Worm (Caenorhabditis elegans) whole organism, L1 larva: Measurements from ENCODE around the gene hsp-12.6.

Experiments used
- C34B4.2 ChIP-seq: sonication (generic microtip); optimal IDR thresholded peaks from 2 replicates; lab custom pipeline; 2017; ENCODE audit warnings: mild to moderate bottlenecking, missing genetic modification characterization, missing compliant biosample characterization
- F16B12.6 ChIP-seq: fragments of 150-350 bp; optimal IDR thresholded peaks from 2 replicates; lab custom pipeline; 2014; ENCODE audit warnings: missing biosample characterization, missing genetic modification characterization
- alr-1 ChIP-seq: fragments of 200-800 bp; sonication (Bioruptor generic); optimal IDR thresholded peaks from 2 replicates; lab custom pipeline; 2018; ENCODE audit warnings: borderline replicate concordance, mild to moderate bottlenecking, missing genetic modification characterization, missing compliant biosample characterization
- blmp-1 ChIP-seq: fragments of 150-350 bp; optimal IDR thresholded peaks from 2 replicates; lab custom pipeline; 2014; ENCODE audit warnings: missing biosample characterization, missing genetic modification characterization
- ceh-82 ChIP-seq, 3 experiments: fragments of 150-350 bp in 1 of 3; sonication (generic microtip) in 2 of 3; optimal IDR thresholded peaks; 2 replicates each; lab custom pipeline; 2014 to 2017; ENCODE audit warnings: missing biosample characterization in 3 of 3, missing genetic modification characterization in 3 of 3
- ceh-88 ChIP-seq: fragments of 200-800 bp; sonication (Bioruptor generic); IDR thresholded peaks from 2 replicates; pipeline ENCODE4 v1.3.6; 2022; ENCODE audit warnings: missing genetic modification characterization, missing compliant biosample characterization
- ces-1 ChIP-seq: fragments of 150-350 bp; optimal IDR thresholded peaks from 2 replicates; lab custom pipeline; 2014; ENCODE audit warnings: missing biosample characterization, missing genetic modification reagents, missing genetic modification characterization
- dpl-1 ChIP-seq, 3 experiments: fragments of 150-350 bp in 2 of 3; sonication (generic microtip) in 1 of 3; optimal IDR thresholded peaks; 2 replicates each; lab custom pipeline; 2014 to 2017; ENCODE audit warnings: missing biosample characterization in 3 of 3, missing genetic modification characterization in 3 of 3, missing genetic modification reagents in 3 of 3
- dsc-1 ChIP-seq: sonication (generic microtip); optimal IDR thresholded peaks from 2 replicates; lab custom pipeline; 2016; ENCODE audit warnings: mild to moderate bottlenecking, missing genetic modification characterization, missing compliant biosample characterization
- efl-1 ChIP-seq, 4 experiments: fragments of 150-350 bp; optimal IDR thresholded peaks in 3 of 4; peaks in 1 of 4; 1 replicate in 1 of 4; 2 replicates in 3 of 4; lab custom pipeline; 2014; ENCODE audit warnings: missing biosample characterization in 2 of 4, missing genetic modification characterization in 2 of 4, missing genetic modification reagents in 2 of 4
- egl-13 ChIP-seq: sonication (generic microtip); optimal IDR thresholded peaks from 2 replicates; lab custom pipeline; 2016; ENCODE audit warnings: missing genotype, missing genetic modification reagents, missing genetic modification characterization, missing compliant biosample characterization
- egl-27 ChIP-seq, 2 experiments: fragments of 150-350 bp in 1 of 2; sonication (generic microtip); optimal IDR thresholded peaks; 3 replicates each; lab custom pipeline; 2017 to 2018; ENCODE audit warnings: missing biosample characterization in 2 of 2, missing genetic modification characterization in 2 of 2, missing genetic modification reagents in 2 of 2
- elt-2 ChIP-seq: sonication (generic microtip); optimal IDR thresholded peaks from 2 replicates; lab custom pipeline; 2016; ENCODE audit warnings: missing genetic modification characterization, mild to moderate bottlenecking, inconsistent platforms, missing compliant biosample characterization, missing genetic modification reagents
- ets-5 ChIP-seq: fragments of 200-800 bp; sonication (Bioruptor generic); IDR thresholded peaks from 2 replicates; pipeline ENCODE4 v1.3.6; 2022; ENCODE audit warnings: missing genetic modification characterization, missing compliant biosample characterization
- fkh-10 ChIP-seq: sonication (generic microtip); optimal IDR thresholded peaks from 2 replicates; lab custom pipeline; 2017; ENCODE audit warnings: missing biosample characterization, missing genetic modification reagents, missing genetic modification characterization
- fkh-4 ChIP-seq: sonication (generic microtip); optimal IDR thresholded peaks from 2 replicates; lab custom pipeline; 2016; ENCODE audit warnings: missing compliant biosample characterization, missing genetic modification characterization, borderline replicate concordance
- fkh-8 ChIP-seq: sonication (generic microtip); optimal IDR thresholded peaks from 2 replicates; lab custom pipeline; 2016; ENCODE audit warnings: mild to moderate bottlenecking, missing genetic modification characterization, missing compliant biosample characterization
- grh-1 ChIP-seq: fragments of 200-800 bp; sonication (Bioruptor generic); IDR thresholded peaks from 2 replicates; pipeline ENCODE4 v1.3.6; 2022; ENCODE audit warnings: missing genetic modification reagents, missing genetic modification characterization, missing compliant biosample characterization
- hlh-17 ChIP-seq: fragments of 200-800 bp; sonication (Bioruptor generic); optimal IDR thresholded peaks from 2 replicates; lab custom pipeline; 2018; ENCODE audit warnings: missing genetic modification characterization, mild to moderate bottlenecking, missing compliant biosample characterization, moderate library complexity, borderline replicate concordance
- irx-1 ChIP-seq: sonication (generic microtip); optimal IDR thresholded peaks from 2 replicates; lab custom pipeline; 2016; ENCODE audit warnings: missing genetic modification characterization, missing compliant biosample characterization
- lin-39 ChIP-seq: fragments of 150-350 bp; optimal IDR thresholded peaks from 2 replicates; lab custom pipeline; 2014; ENCODE audit warnings: missing biosample characterization, missing genetic modification reagents, missing genetic modification characterization
- lir-3 ChIP-seq: sonication (generic microtip); optimal IDR thresholded peaks from 2 replicates; lab custom pipeline; 2016; ENCODE audit warnings: mild to moderate bottlenecking, missing genetic modification characterization, moderate library complexity, missing compliant biosample characterization; ENCODE audit not compliant: poor library complexity
- lsy-2 ChIP-seq, 2 experiments: fragments of 150-350 bp; optimal IDR thresholded peaks; 2 replicates each; lab custom pipeline; 2014; ENCODE audit warnings: missing biosample characterization in 2 of 2, missing genetic modification characterization in 2 of 2
- mab-9 ChIP-seq: fragments of 200-800 bp; sonication (Bioruptor generic); IDR thresholded peaks from 2 replicates; pipeline ENCODE4 v1.3.6; 2022; ENCODE audit warnings: missing genetic modification reagents, missing genetic modification characterization, missing compliant biosample characterization
- mef-2 ChIP-seq: fragments of 150-350 bp; optimal IDR thresholded peaks from 2 replicates; lab custom pipeline; 2014; ENCODE audit warnings: missing biosample characterization, missing genetic modification characterization
- mep-1 ChIP-seq: fragments of 150-350 bp; optimal IDR thresholded peaks from 2 replicates; lab custom pipeline; 2014; ENCODE audit warnings: missing biosample characterization, missing genetic modification characterization
- nhr-12 ChIP-seq: sonication (generic microtip); optimal IDR thresholded peaks from 2 replicates; lab custom pipeline; 2017; ENCODE audit warnings: missing biosample characterization, missing genetic modification characterization
- nhr-20 ChIP-seq: sonication (generic microtip); optimal IDR thresholded peaks from 2 replicates; lab custom pipeline; 2016; ENCODE audit warnings: mild to moderate bottlenecking, missing genetic modification characterization, missing compliant biosample characterization
- nhr-47 ChIP-seq: sonication (generic microtip); optimal IDR thresholded peaks from 2 replicates; lab custom pipeline; 2016; ENCODE audit warnings: mild to moderate bottlenecking, missing genetic modification characterization, moderate library complexity, missing compliant biosample characterization
- nhr-71 ChIP-seq: sonication (generic microtip); optimal IDR thresholded peaks from 2 replicates; lab custom pipeline; 2016; ENCODE audit warnings: mild to moderate bottlenecking, missing genetic modification characterization, moderate library complexity, missing compliant biosample characterization
- nhr-77 ChIP-seq: fragments of 150-350 bp; optimal IDR thresholded peaks from 2 replicates; lab custom pipeline; 2014; ENCODE audit warnings: missing biosample characterization, missing genetic modification characterization
- nhr-85 ChIP-seq: sonication (generic microtip); peaks from one replicate; lab custom pipeline; 2016; ENCODE audit warnings: missing genetic modification characterization, inconsistent platforms, missing compliant biosample characterization
- pag-3 ChIP-seq: sonication (generic microtip); optimal IDR thresholded peaks from 2 replicates; lab custom pipeline; 2017; ENCODE audit warnings: missing genetic modification characterization, mild to moderate bottlenecking, missing compliant biosample characterization, antibody characterized with exemption, borderline replicate concordance; ENCODE audit not compliant: insufficient read depth
- pax-3 ChIP-seq: fragments of 200-800 bp; sonication (Bioruptor generic); optimal IDR thresholded peaks from 2 replicates; lab custom pipeline; 2018; ENCODE audit warnings: mild to moderate bottlenecking, missing genetic modification characterization, moderate library complexity, missing compliant biosample characterization
- skn-1 ChIP-seq: fragments of 150-350 bp; optimal IDR thresholded peaks from 2 replicates; lab custom pipeline; 2014; ENCODE audit warnings: missing biosample characterization, missing genetic modification characterization
- sox-4 ChIP-seq: sonication (generic microtip); optimal IDR thresholded peaks from 2 replicates; lab custom pipeline; 2016; ENCODE audit warnings: missing genetic modification characterization, missing compliant biosample characterization
- sup-37 ChIP-seq: fragments of 200-800 bp; sonication (Bioruptor generic); optimal IDR thresholded peaks from 2 replicates; lab custom pipeline; 2018; ENCODE audit warnings: mild to moderate bottlenecking, missing genetic modification characterization, missing compliant biosample characterization
- tbx-2 ChIP-seq: sonication (generic microtip); optimal IDR thresholded peaks from 2 replicates; lab custom pipeline; 2016; ENCODE audit warnings: missing genetic modification characterization, missing compliant biosample characterization
- tlp-1 ChIP-seq: fragments of 150-350 bp; optimal IDR thresholded peaks from 2 replicates; lab custom pipeline; 2014; ENCODE audit warnings: missing biosample characterization, missing genetic modification characterization
- unc-30 ChIP-seq: sonication (generic microtip); optimal IDR thresholded peaks from 2 replicates; lab custom pipeline; 2017; ENCODE audit warnings: missing biosample characterization, missing genetic modification characterization
- unc-62 ChIP-seq: fragments of 150-350 bp; optimal IDR thresholded peaks from 2 replicates; lab custom pipeline; 2014; ENCODE audit warnings: missing biosample characterization, missing genetic modification reagents, missing genetic modification characterization
- unc-98 ChIP-seq: fragments of 200-800 bp; sonication (Bioruptor generic); IDR thresholded peaks from 2 replicates; pipeline ENCODE4 v1.3.6; 2022; ENCODE audit warnings: missing genetic modification characterization, missing compliant biosample characterization
- vab-15 ChIP-seq: sonication (generic microtip); optimal IDR thresholded peaks from 2 replicates; lab custom pipeline; 2017; ENCODE audit warnings: missing genotype, mild to moderate bottlenecking, missing genetic modification characterization, missing compliant biosample characterization
- xbp-1 ChIP-seq: sonication (generic microtip); optimal IDR thresholded peaks from 2 replicates; lab custom pipeline; 2016; ENCODE audit warnings: missing genetic modification characterization, missing compliant biosample characterization
- zag-1 ChIP-seq: fragments of 150-350 bp; optimal IDR thresholded peaks from 2 replicates; lab custom pipeline; 2014; ENCODE audit warnings: missing biosample characterization, missing genetic modification characterization
- zip-4 ChIP-seq: fragments of 200-800 bp; sonication (Bioruptor generic); optimal IDR thresholded peaks from 2 replicates; lab custom pipeline; 2018; ENCODE audit warnings: mild to moderate bottlenecking, missing genetic modification characterization, moderate library complexity, missing compliant biosample characterization
- ztf-11 ChIP-seq, 2 experiments: sonication (generic microtip); optimal IDR thresholded peaks; 2 replicates each; lab custom pipeline; 2016 to 2017; ENCODE audit warnings: missing genetic modification characterization in 2 of 2, missing biosample characterization in 1 of 2, missing compliant biosample characterization in 1 of 2

hsp-12.6 gene

ce11 chrIV:9477135-9477928, 30.3 kb upstream of the hsp-12.6 start, which contains the start of gene wrt-3 (continued):
- no peak for TF ChIP-seq vab-15 (tag; lab: Kevin White, UChicago)
- TF ChIP-seq skn-1 (tag; lab: Kevin White, UChicago) = no peak
- TF ChIP-seq zag-1 (tag; lab: Kevin White, UChicago) = no peak
- peak; percentile 89 for TF ChIP-seq blmp-1 (tag; lab: Kevin White, UChicago)
- TF ChIP-seq ceh-82 (tag; optimal IDR thresholded peaks at IDR 0.05; lab: Kevin White, UChicago) = peak in 2 of 3 experiments; percentile 10 to 40
- TF ChIP-seq F16B12.6 (tag; lab: Kevin White, UChicago) = no peak
- peak; percentile 16 for TF ChIP-seq lir-3 (tag; lab: Kevin White, UChicago)
- TF ChIP-seq efl-1 (optimal IDR thresholded peaks at IDR 0.05; lab: Kevin White, UChicago) = peak; percentile 22 to 43
- peak in 1 of 2 experiments; percentile 93 for TF ChIP-seq efl-1 (GFP tag; optimal IDR thresholded peaks at IDR 0.05 in 1 of 2; lab: Kevin White, UChicago)
- peak; percentile 44 for TF ChIP-seq xbp-1 (tag; lab: Kevin White, UChicago)
- TF ChIP-seq mep-1 = peak; percentile 67
- no peak for TF ChIP-seq unc-98 (GFP tag; lab: Robert Waterston, UW)
- TF ChIP-seq grh-1 (GFP tag; lab: Robert Waterston, UW) = peak; percentile 41
- no peak for TF ChIP-seq mef-2 (tag; lab: Kevin White, UChicago)
- no peak for TF ChIP-seq sup-37
- TF ChIP-seq egl-13 (tag; lab: Kevin White, UChicago) = peak; percentile 18
- no peak for TF ChIP-seq hlh-17
- TF ChIP-seq lsy-2 (tag; optimal IDR thresholded peaks at IDR 0.05; lab: Kevin White, UChicago) = peak in 1 of 2 experiments; percentile 40
- TF ChIP-seq mab-9 (GFP tag; lab: Robert Waterston, UW) = no peak
- TF ChIP-seq lin-39 (tag; lab: Kevin White, UChicago) = no peak
- TF ChIP-seq egl-27 (tag; optimal IDR thresholded peaks at IDR 0.05; lab: Kevin White, UChicago) = no peak
- TF ChIP-seq zip-4 = peak; percentile 20
- TF ChIP-seq dpl-1 (GFP tag; optimal IDR thresholded peaks at IDR 0.05; lab: Kevin White, UChicago) = peak in 1 of 3 experiments; percentile 29
- no peak for TF ChIP-seq ceh-88
- TF ChIP-seq fkh-10 (GFP tag; lab: Kevin White, UChicago) = no peak
- no peak for TF ChIP-seq fkh-4 (tag; lab: Kevin White, UChicago)
- no peak for TF ChIP-seq ces-1 (GFP tag; lab: Kevin White, UChicago)
- TF ChIP-seq irx-1 (tag; lab: Kevin White, UChicago) = peak; percentile 43
- TF ChIP-seq tlp-1 (tag; lab: Kevin White, UChicago) = no peak
- peak; percentile 40 for TF ChIP-seq sox-4 (tag; lab: Kevin White, UChicago)
- no peak for TF ChIP-seq C34B4.2

ce11 chrIV:9469293-9469692, 22.3 kb upstream of the hsp-12.6 start:
- no peak for TF ChIP-seq alr-1 (tag; lab: Kevin White, UChicago)
- no peak for TF ChIP-seq unc-62 (GFP tag; lab: Kevin White, UChicago)
- no peak for TF ChIP-seq elt-2 (tag; lab: Kevin White, UChicago)
- TF ChIP-seq zag-1 (tag; lab: Kevin White, UChicago) = no peak
- TF ChIP-seq mep-1 = no peak
- TF ChIP-seq nhr-20 (tag; lab: Kevin White, UChicago) = no peak
- TF ChIP-seq nhr-85 (tag; lab: Kevin White, UChicago) = no peak
- peak; percentile 98 for TF ChIP-seq dsc-1
- peak; percentile 35 for TF ChIP-seq nhr-47 (tag; lab: Kevin White, UChicago)
- no peak for TF ChIP-seq hlh-17
- no peak for TF ChIP-seq dpl-1 (GFP tag; optimal IDR thresholded peaks at IDR 0.05; lab: Kevin White, UChicago)
- no peak for TF ChIP-seq tbx-2 (tag; lab: Kevin White, UChicago)
- no peak for TF ChIP-seq nhr-77 (tag; lab: Kevin White, UChicago)
- TF ChIP-seq ets-5 (GFP tag; lab: Robert Waterston, UW) = no peak
- TF ChIP-seq pax-3 (tag; lab: Kevin White, UChicago) = peak; percentile 79
- no peak for TF ChIP-seq unc-30
- TF ChIP-seq fkh-8 (tag; lab: Kevin White, UChicago) = peak; percentile 57
- TF ChIP-seq vab-15 (tag; lab: Kevin White, UChicago) = no peak
- TF ChIP-seq sox-4 (tag; lab: Kevin White, UChicago) = peak; percentile 74
- TF ChIP-seq nhr-12 (tag; lab: Kevin White, UChicago) = no peak
- TF ChIP-seq irx-1 (tag; lab: Kevin White, UChicago) = no peak
- no peak for TF ChIP-seq skn-1 (tag; lab: Kevin White, UChicago)
- no peak for TF ChIP-seq pag-3
- TF ChIP-seq ztf-11 (tag; optimal IDR thresholded peaks at IDR 0.05; lab: Kevin White, UChicago) = no peak
- TF ChIP-seq nhr-71 (tag; lab: Kevin White, UChicago) = no peak
- TF ChIP-seq grh-1 (GFP tag; lab: Robert Waterston, UW) = no peak
- no peak for TF ChIP-seq fkh-4 (tag; lab: Kevin White, UChicago)
